Worm (Caenorhabditis elegans): ENCODE measurements around the gene F57C12.2.

- TF ChIP-seq unc-62 (GFP tag; optimal IDR thresholded peaks at IDR 0.05) (no peak), cebp-2 (GFP tag; IDR thresholded peaks at IDR 0.05) (no peak), akir-1 (GFP tag; optimal IDR thresholded peaks at IDR 0.05) (no peak), ama-1 (optimal IDR thresholded peaks at IDR 0.05) (no peak), ama-1 (GFP tag; optimal IDR thresholded peaks at IDR 0.05) (no peak), Y79H2A.3 (GFP tag; conservative IDR thresholded peaks at IDR 0.05) (no peak), madf-6 (GFP tag; IDR thresholded peaks at IDR 0.05) (no peak), snpc-4 (GFP tag; optimal IDR thresholded peaks at IDR 0.05) (no peak), snpc-4 (tag; optimal IDR thresholded peaks at IDR 0.05) (no peak), nfya-1 (tag; optimal IDR thresholded peaks at IDR 0.05; ENCODE audit: borderline replicate concordance, insufficient read depth) (no peak), lin-26 (GFP tag; IDR thresholded peaks at IDR 0.05) (no peak), ceh-27 (GFP tag; optimal IDR thresholded peaks at IDR 0.05) (no peak), Y95B8A.8 (GFP tag; IDR thresholded peaks at IDR 0.05) (no peak), athp-1 (tag; optimal IDR thresholded peaks at IDR 0.05) (no peak)
Observed at ce11 chrX:536365-536764, 14.8 kb downstream of the F57C12.2 start.
